Worm (Caenorhabditis elegans): ENCODE measurements around the gene gst-30.

DNA sequence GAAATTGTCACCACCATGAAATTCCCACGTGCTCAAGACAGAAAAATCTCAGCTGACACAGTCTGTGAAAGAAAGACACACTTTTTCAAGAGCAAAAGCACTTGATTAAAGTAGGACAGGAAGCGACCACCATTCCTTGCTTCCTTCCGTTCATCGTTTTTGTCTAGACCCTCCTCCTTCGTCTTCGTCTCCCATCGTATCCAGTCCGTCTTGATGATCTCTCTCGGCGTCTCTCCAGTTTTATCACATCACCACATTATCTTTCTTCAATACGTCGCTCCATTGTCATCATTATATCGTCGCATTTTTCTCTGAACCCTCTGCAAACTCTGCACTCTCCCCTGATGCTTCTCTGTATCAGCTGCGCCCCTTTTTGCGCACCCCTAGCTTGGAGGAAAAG, 26.7 kb downstream of the gst-30 start:
- TF ChIP-seq dpl-1 (GFP tag; optimal IDR thresholded peaks at IDR 0.05) (no peak), lin-40 (tag; optimal IDR thresholded peaks at IDR 0.05) (peak; percentile 24), atf-7 (tag; optimal IDR thresholded peaks at IDR 0.05) (no peak), aptf-3 (GFP tag; IDR thresholded peaks at IDR 0.05) (no peak), F57C9.4 (tag; optimal IDR thresholded peaks at IDR 0.05) (no peak), pbrm-1 (GFP tag; IDR thresholded peaks at IDR 0.05) (no peak)

All from whole organism, young adult.